Worm (Caenorhabditis elegans) whole organism, dauer: Measurements from ENCODE around the gene F37A8.2.

Source experiments
- unc-62 ChIP-seq: sonication (generic microtip); optimal IDR thresholded peaks from 2 replicates; lab custom pipeline; 2017; ENCODE audit warnings: missing biosample characterization, missing genetic modification reagents, missing genetic modification characterization

Gene F37A8.2

DNA sequence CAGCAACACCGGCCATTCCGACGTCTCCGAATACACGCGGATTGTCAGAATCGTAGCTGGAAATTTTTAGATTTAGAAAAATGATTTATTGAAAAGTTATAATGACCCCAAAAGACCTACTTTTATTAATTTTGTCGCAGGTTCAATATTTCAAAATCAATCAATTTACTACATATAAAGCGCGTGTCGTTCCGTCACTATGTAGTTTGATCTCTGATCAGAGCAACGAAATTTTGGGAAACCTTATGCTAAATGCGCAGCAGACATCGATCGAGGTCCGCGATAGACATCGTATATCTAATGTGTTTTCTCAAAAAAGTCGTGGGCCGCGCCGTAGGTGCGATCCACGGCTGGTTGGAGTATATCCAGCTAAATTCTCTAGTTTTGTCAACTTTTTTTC lies 24.8 kb downstream of the F37A8.2 start:
- TF ChIP-seq unc-62 (GFP tag; lab: Kevin White, UChicago): no peak

DNA sequence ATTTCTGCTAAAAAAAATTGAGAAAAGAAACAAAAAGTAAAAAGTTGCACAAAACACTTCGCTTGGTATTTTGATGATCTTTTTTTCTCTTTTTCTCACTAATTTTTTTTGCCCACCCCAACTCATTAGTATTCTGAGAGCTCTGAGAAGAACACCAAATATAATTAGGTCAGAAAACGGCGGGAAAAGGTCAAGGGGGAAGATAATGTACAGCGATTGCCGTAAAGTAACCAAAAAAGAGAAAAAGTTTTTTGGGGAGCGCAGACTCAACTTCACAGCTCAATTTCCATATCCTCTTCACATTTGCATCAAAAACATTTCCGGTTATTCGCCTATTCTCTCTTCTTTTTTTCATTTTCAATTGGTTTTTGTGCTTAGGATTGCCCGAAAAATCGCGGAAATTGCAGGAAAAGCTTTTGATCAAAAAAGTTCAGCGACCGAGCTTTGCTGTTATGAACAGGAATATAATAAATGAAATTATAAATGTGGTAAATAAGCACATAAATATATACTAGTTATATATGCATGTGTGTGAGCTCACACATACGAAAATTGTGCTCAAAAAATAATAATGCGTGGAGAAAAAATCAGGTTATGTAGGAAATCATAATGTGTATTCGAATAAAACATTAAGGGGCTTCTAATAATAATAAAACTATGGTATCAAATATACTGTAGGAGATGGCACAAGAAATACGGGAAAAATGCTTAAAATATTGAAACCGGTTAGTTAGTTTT lies 28.6 kb downstream of the F37A8.2 start:
- TF ChIP-seq unc-62 (GFP tag; lab: Kevin White, UChicago): no peak

DNA sequence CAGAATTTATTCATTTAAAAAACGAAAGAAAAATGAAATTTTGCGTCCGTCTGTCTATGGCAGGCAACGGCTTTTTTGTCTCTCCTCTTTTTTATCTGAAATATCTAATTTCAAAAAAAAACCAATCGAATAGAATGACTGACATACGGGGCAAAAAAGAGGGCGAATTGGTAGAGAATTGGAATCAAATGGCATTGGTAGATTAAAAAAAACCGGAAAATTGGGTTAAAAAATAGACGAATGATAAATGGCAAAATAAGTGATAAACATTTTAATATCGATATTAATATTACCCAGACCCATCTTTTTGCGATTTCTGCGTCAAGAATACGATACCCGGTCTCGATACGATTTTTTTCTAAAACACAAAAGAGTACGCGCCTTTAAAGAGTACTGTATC lies 29.8 kb downstream of the F37A8.2 start, which contains the start of gene tir-1:
Gene tir-1, minus strand, starts transcription at position 101 of the 400 bp plus-strand sequence.
- no peak for TF ChIP-seq unc-62 (GFP tag; lab: Kevin White, UChicago)

DNA sequence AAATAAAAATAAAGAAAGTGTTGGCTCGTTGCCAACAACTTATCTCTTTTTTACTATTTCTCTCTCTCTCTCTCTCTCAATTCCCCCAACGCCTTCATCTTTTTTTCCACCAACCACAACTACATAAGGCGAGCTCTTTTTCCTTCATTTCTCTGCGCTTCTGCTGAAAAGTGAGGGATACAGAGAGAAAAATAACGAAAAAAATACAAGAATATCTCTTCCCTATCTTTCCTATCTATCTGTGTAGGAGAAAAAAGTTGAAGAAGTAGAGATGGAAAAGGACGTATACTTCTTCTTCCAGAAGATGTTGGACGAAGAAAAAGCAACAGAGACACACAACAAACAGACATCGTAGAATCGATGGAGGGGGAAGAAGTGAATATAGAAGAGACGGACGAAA lies 32.5 kb downstream of the F37A8.2 start:
- no peak for TF ChIP-seq unc-62 (GFP tag; lab: Kevin White, UChicago)

DNA sequence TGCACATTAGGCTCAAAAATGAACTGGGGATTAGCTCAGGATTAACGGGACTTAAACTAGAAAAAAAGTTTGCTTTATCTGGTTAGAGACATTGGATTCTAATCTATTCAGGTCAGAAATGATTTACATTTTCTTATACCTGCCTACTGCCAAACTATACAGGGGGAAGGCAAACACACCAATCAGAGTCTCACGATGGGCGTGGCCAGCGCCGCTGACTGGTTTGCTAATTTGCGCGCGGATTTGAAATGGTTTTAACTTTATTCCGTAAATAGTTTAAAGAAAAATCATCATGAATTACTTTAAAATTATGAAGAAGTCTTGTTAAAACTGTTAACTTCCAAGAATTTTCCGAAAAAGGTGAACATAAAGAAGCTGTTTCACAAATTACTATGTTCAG lies 33.0 kb downstream of the F37A8.2 start:
- TF ChIP-seq unc-62 (GFP tag; lab: Kevin White, UChicago): no peak

DNA sequence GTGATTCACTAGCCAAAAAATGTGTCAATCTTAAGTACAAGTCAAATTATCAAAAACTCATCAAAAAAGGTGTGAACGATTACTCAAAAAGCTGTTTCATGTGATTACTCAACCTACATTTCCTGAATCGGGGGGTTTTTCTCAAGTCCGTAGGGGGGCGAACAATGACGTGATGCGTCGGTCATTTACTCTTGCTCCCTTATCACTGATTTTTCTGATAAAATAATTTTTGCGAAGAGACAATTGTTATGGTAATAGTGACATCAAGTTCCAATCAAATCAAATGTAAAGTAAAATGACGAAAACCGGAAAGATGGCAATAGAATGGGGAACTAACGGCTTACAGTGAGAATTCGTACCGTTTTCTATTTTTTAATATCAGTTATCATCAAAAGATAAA lies 37.3 kb downstream of the F37A8.2 start:
- no peak for TF ChIP-seq unc-62 (GFP tag; lab: Kevin White, UChicago)

DNA sequence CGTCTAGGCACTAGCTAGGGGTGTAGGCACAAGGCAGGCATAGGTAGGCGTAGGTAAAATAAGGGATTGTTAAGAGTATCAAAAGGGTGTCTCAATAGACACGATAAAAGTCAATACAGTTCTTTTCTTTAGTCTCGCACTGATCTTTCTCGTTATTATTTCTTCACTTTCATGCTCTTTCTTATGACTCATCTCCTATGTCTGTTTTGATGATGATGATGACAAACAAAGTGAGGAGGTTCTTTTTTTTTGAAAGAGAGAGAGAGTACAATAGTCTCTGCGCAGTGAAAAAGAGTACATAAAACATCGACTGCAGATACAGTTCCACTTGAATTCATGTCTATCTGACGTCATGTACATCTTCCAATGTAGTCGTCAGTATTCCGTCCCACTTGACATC lies 41.4 kb downstream of the F37A8.2 start:
- no peak for TF ChIP-seq unc-62 (GFP tag; lab: Kevin White, UChicago)

DNA sequence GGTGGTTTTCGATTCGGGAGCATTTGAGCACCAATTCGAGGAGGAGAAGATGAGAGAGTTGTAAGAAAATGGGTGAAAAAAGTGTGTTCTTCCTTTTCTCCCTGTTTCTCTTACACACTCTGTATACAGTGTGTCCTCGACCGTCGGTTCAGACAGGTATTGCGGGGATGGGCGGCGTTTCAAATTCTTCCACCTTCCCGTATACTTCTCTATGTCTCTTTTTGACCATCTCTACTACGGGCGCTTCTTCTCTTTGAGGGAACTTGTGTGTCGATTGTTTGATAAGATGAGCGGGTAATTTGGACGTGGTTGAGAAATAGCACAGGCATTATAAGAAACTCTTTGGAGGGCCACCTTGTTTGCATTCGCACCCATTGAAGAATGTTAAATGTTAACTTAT lies 43.7 kb downstream of the F37A8.2 start:
- no peak for TF ChIP-seq unc-62 (GFP tag; lab: Kevin White, UChicago)

DNA sequence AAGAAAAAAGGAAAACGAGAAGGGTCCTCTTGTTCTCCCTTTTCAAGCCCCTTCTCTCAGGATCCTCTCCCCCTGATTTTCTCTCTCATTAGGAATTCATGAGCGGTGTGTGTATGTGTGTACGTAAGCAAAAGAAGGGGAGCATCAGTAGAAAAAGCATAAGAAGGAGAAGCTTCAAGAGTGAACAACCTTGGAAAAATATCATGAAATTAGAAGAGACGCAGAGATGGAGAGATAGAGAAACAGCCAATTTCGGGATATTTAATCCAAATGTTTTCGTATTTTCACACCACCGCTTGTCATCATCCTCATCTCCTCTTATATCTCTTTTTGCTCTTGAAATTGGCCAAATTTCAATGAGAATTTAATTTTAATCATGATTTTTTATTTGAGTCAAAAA lies 48.2 kb downstream of the F37A8.2 start:
- no peak for TF ChIP-seq unc-62 (GFP tag; lab: Kevin White, UChicago)
